Worm (Caenorhabditis elegans) whole organism, dauer: ENCODE measurements around the gene got-1.2.

Experiments
- unc-62 ChIP-seq: sonication (generic microtip); optimal IDR thresholded peaks from 2 replicates; lab custom pipeline; 2017; ENCODE audit warnings: missing biosample characterization, missing genetic modification reagents, missing genetic modification characterization

Gene got-1.2

ce11 chrX:16803545-16803944 is 10.6 kb upstream of the got-1.2 start:
- no peak for TF ChIP-seq unc-62

ce11 chrX:16799065-16799663 is 6.2 kb upstream of the got-1.2 start:
- TF ChIP-seq unc-62, result no peak

ce11 chrX:16798621-16799020 is 5.7 kb upstream of the got-1.2 start:
- TF ChIP-seq unc-62, result no peak

- TF ChIP-seq unc-62, result no peak
These were observed 3.9 kb upstream of the got-1.2 start for ce11 chrX:16796826-16797225.

ce11 chrX:16795978-16796377 is 3.1 kb upstream of the got-1.2 start, which contains the start of gene aak-2:
aak-2 (plus strand) TSS chrX:16796087.
- no peak for TF ChIP-seq unc-62

ce11 chrX:16793470-16793869 is 544 bp upstream of the got-1.2 start:
- no peak for TF ChIP-seq unc-62

ce11 chrX:16787152-16787551 is 5.8 kb downstream of the got-1.2 start:
- TF ChIP-seq unc-62, result no peak

ce11 chrX:16786021-16786488 is 6.9 kb downstream of the got-1.2 start, which contains the start of gene T01C8.2:
T01C8.2 (plus strand) TSS chrX:16786438.
- no peak for TF ChIP-seq unc-62

ce11 chrX:16784038-16784437 is 8.9 kb downstream of the got-1.2 start:
- TF ChIP-seq unc-62, result no peak

- no peak for TF ChIP-seq unc-62
These were observed 10.1 kb downstream of the got-1.2 start, which contains the start of gene T01C8.3 for ce11 chrX:16782797-16783259. T01C8.3 (minus strand) TSS chrX:16783209.

- TF ChIP-seq unc-62, result no peak
These were observed 17.5 kb downstream of the got-1.2 start for ce11 chrX:16775335-16775835.

- TF ChIP-seq unc-62, result no peak
These were observed 19.5 kb downstream of the got-1.2 start for ce11 chrX:16773421-16773820.

- no peak for TF ChIP-seq unc-62
These were observed 20.7 kb downstream of the got-1.2 start for ce11 chrX:16772112-16772731.

ce11 chrX:16770919-16771318 is 22.0 kb downstream of the got-1.2 start:
- TF ChIP-seq unc-62, result no peak

ce11 chrX:16770398-16770797 is 22.5 kb downstream of the got-1.2 start, which contains the start of gene mct-6:
mct-6 (minus strand) TSS chrX:16770498.
- no peak for TF ChIP-seq unc-62

ce11 chrX:16762529-16762928 is 30.4 kb downstream of the got-1.2 start, which contains the start of gene C10E2.1:
C10E2.1 (plus strand) TSS chrX:16762829.
- no peak for TF ChIP-seq unc-62

- no peak for TF ChIP-seq unc-62
These were observed 38.5 kb downstream of the got-1.2 start, which contains the start of gene C10E2.5 for ce11 chrX:16754474-16754873. C10E2.5 (minus strand) TSS chrX:16754574.

ce11 chrX:16752196-16752595 is 40.7 kb downstream of the got-1.2 start:
- TF ChIP-seq unc-62, result no peak
